Worm (Caenorhabditis elegans) whole organism, late embryonic: ENCODE results near the gene C06G4.4.

Source experiments
- C08G9.2 ChIP-seq: sonication (generic microtip); optimal IDR thresholded peaks from 2 replicates; lab custom pipeline; 2016; ENCODE audit warnings: mild to moderate bottlenecking, missing genetic modification characterization, moderate library complexity, missing compliant biosample characterization
- C38D4.7 ChIP-seq: fragments of 200-800 bp; sonication (Bioruptor generic); optimal IDR thresholded peaks from 2 replicates; lab custom pipeline; 2018; ENCODE audit warnings: mild to moderate bottlenecking, missing genetic modification characterization, moderate library complexity, missing compliant biosample characterization
- F13H6.1 ChIP-seq: sonication (generic microtip); optimal IDR thresholded peaks from 2 replicates; lab custom pipeline; 2016; ENCODE audit warnings: missing genetic modification characterization, missing compliant biosample characterization
- K09A11.1 ChIP-seq: sonication (generic microtip); optimal IDR thresholded peaks from 2 replicates; lab custom pipeline; 2017; ENCODE audit warnings: antibody characterized with exemption, mild to moderate bottlenecking, missing genetic modification characterization, missing compliant biosample characterization; ENCODE audit not compliant: insufficient read depth
- T23F11.4 ChIP-seq: fragments of 200-800 bp; sonication (Bioruptor generic); optimal IDR thresholded peaks from 2 replicates; lab custom pipeline; 2018; ENCODE audit warnings: mild to moderate bottlenecking, missing genetic modification characterization, missing compliant biosample characterization
- ceh-18 ChIP-seq: sonication (generic microtip); optimal IDR thresholded peaks from 2 replicates; lab custom pipeline; 2016; ENCODE audit warnings: missing genetic modification characterization, missing compliant biosample characterization
- ceh-19 ChIP-seq: fragments of 200-800 bp; sonication (Bioruptor generic); optimal IDR thresholded peaks from 2 replicates; lab custom pipeline; 2018; ENCODE audit warnings: mild to moderate bottlenecking, missing genetic modification characterization, missing compliant biosample characterization
- ceh-22 ChIP-seq: sonication (generic microtip); optimal IDR thresholded peaks from 2 replicates; lab custom pipeline; 2017; ENCODE audit warnings: missing biosample characterization, missing genetic modification characterization
- ceh-24 ChIP-seq: sonication (generic microtip); optimal IDR thresholded peaks from 2 replicates; lab custom pipeline; 2016; ENCODE audit warnings: mild to moderate bottlenecking, missing genetic modification characterization, missing compliant biosample characterization
- ceh-31 ChIP-seq: sonication (generic microtip); optimal IDR thresholded peaks from 2 replicates; lab custom pipeline; 2016; ENCODE audit warnings: missing genetic modification characterization, missing compliant biosample characterization
- ceh-45 ChIP-seq: fragments of 200-800 bp; sonication (Bioruptor generic); IDR thresholded peaks from 2 replicates; pipeline ENCODE4 v1.3.6; 2022; ENCODE audit warnings: missing genetic modification reagents, missing genetic modification characterization, missing compliant biosample characterization
- ceh-48 ChIP-seq: sonication (generic microtip); optimal IDR thresholded peaks from 2 replicates; lab custom pipeline; 2016; ENCODE audit warnings: missing genetic modification characterization, inconsistent platforms, missing compliant biosample characterization
- che-1 ChIP-seq: sonication (generic microtip); optimal IDR thresholded peaks from 2 replicates; lab custom pipeline; 2016; ENCODE audit warnings: mild to moderate bottlenecking, missing genetic modification characterization, missing compliant biosample characterization
- dmd-4 ChIP-seq: sonication (generic microtip); optimal IDR thresholded peaks from 2 replicates; lab custom pipeline; 2016; ENCODE audit warnings: borderline replicate concordance, missing genetic modification characterization, missing compliant biosample characterization
- dve-1 ChIP-seq: sonication (generic microtip); optimal IDR thresholded peaks from 2 replicates; lab custom pipeline; 2017; ENCODE audit warnings: antibody characterized with exemption, mild to moderate bottlenecking, missing genetic modification characterization, missing compliant biosample characterization
- elt-2 ChIP-seq: sonication (generic microtip); optimal IDR thresholded peaks from 2 replicates; lab custom pipeline; 2016; ENCODE audit warnings: missing genetic modification reagents, missing genetic modification characterization, missing compliant biosample characterization
- ets-4 ChIP-seq: sonication (generic microtip); optimal IDR thresholded peaks from 2 replicates; lab custom pipeline; 2016; ENCODE audit warnings: missing genetic modification characterization, missing compliant biosample characterization
- eyg-1 ChIP-seq: sonication (generic microtip); optimal IDR thresholded peaks from 2 replicates; lab custom pipeline; 2016; ENCODE audit warnings: missing genotype, missing genetic modification characterization, missing compliant biosample characterization
- fkh-10 ChIP-seq: fragments of 150-350 bp; optimal IDR thresholded peaks from 2 replicates; lab custom pipeline; 2014; ENCODE audit warnings: missing biosample characterization, missing genetic modification reagents, missing genetic modification characterization
- fkh-6 ChIP-seq: sonication (generic microtip); optimal IDR thresholded peaks from 2 replicates; lab custom pipeline; 2016; ENCODE audit warnings: missing genetic modification characterization, missing compliant biosample characterization
- gmeb-2 ChIP-seq: sonication (generic microtip); optimal IDR thresholded peaks from 2 replicates; lab custom pipeline; 2016; ENCODE audit warnings: missing genetic modification characterization, inconsistent platforms, missing compliant biosample characterization
- hlh-15 ChIP-seq: sonication (generic microtip); optimal IDR thresholded peaks from 2 replicates; lab custom pipeline; 2016; ENCODE audit warnings: missing genetic modification characterization, missing compliant biosample characterization
- hlh-30 ChIP-seq: sonication (generic microtip); optimal IDR thresholded peaks from 2 replicates; lab custom pipeline; 2017; ENCODE audit warnings: antibody characterized with exemption, missing genetic modification characterization, missing compliant biosample characterization; ENCODE audit not compliant: insufficient read depth
- hlh-6 ChIP-seq: sonication (generic microtip); optimal IDR thresholded peaks from 2 replicates; lab custom pipeline; 2016; ENCODE audit warnings: missing genotype, missing genetic modification characterization, missing compliant biosample characterization
- lin-11 ChIP-seq: fragments of 200-800 bp; sonication (Bioruptor generic); optimal IDR thresholded peaks from 2 replicates; lab custom pipeline; 2018; ENCODE audit warnings: mild to moderate bottlenecking, missing genetic modification characterization, missing compliant biosample characterization
- madf-2 ChIP-seq: sonication (generic microtip); optimal IDR thresholded peaks from 2 replicates; lab custom pipeline; 2017; ENCODE audit warnings: missing genetic modification characterization, missing compliant biosample characterization
- nfya-1 ChIP-seq: sonication (generic microtip); optimal IDR thresholded peaks from 2 replicates; lab custom pipeline; 2017; ENCODE audit warnings: missing genetic modification characterization, mild to moderate bottlenecking, missing compliant biosample characterization, antibody characterized with exemption, moderate library complexity
- nhr-11 ChIP-seq: fragments of 150-350 bp; optimal IDR thresholded peaks from 2 replicates; lab custom pipeline; 2014; ENCODE audit warnings: missing biosample characterization, missing genetic modification characterization
- nhr-232 ChIP-seq: sonication (generic microtip); optimal IDR thresholded peaks from 2 replicates; lab custom pipeline; 2016; ENCODE audit warnings: missing genetic modification characterization, missing compliant biosample characterization
- odd-2 ChIP-seq: sonication (generic microtip); optimal IDR thresholded peaks from 2 replicates; lab custom pipeline; 2017; ENCODE audit warnings: antibody characterized with exemption, mild to moderate bottlenecking, missing genetic modification characterization, missing compliant biosample characterization
- pag-3 ChIP-seq: sonication (generic microtip); optimal IDR thresholded peaks from 2 replicates; lab custom pipeline; 2016; ENCODE audit warnings: missing compliant biosample characterization, missing genetic modification characterization, borderline replicate concordance
- pat-9 ChIP-seq: fragments of 200-800 bp; sonication (Bioruptor generic); optimal IDR thresholded peaks from 2 replicates; lab custom pipeline; 2018; ENCODE audit warnings: mild to moderate bottlenecking, missing genetic modification characterization, moderate library complexity, missing compliant biosample characterization
- pax-1 ChIP-seq: fragments of 150-350 bp; optimal IDR thresholded peaks from 2 replicates; lab custom pipeline; 2014; ENCODE audit warnings: missing biosample characterization, missing genetic modification characterization
- pqm-1 ChIP-seq: sonication (generic microtip); optimal IDR thresholded peaks from 2 replicates; lab custom pipeline; 2016; ENCODE audit warnings: missing genetic modification characterization, missing compliant biosample characterization
- ref-2 ChIP-seq: sonication (generic microtip); optimal IDR thresholded peaks from 2 replicates; lab custom pipeline; 2016; ENCODE audit warnings: missing genetic modification characterization, missing compliant biosample characterization
- rnt-1 ChIP-seq: sonication (generic microtip); optimal IDR thresholded peaks from 2 replicates; lab custom pipeline; 2016; ENCODE audit warnings: missing genetic modification characterization, missing compliant biosample characterization
- sox-2 ChIP-seq: fragments of 200-800 bp; sonication (Bioruptor generic); IDR thresholded peaks from 2 replicates; pipeline ENCODE4 v1.3.6; 2022; ENCODE audit warnings: missing genetic modification reagents, missing genetic modification characterization, missing compliant biosample characterization
- sox-4 ChIP-seq: sonication (generic microtip); optimal IDR thresholded peaks from 2 replicates; lab custom pipeline; 2017; ENCODE audit warnings: mild to moderate bottlenecking, missing genetic modification characterization, inconsistent platforms, missing compliant biosample characterization
- tbx-2 ChIP-seq: sonication (generic microtip); optimal IDR thresholded peaks from 2 replicates; lab custom pipeline; 2016; ENCODE audit warnings: missing genetic modification characterization, missing compliant biosample characterization
- unc-42 ChIP-seq: sonication (generic microtip); optimal IDR thresholded peaks from 2 replicates; lab custom pipeline; 2016; ENCODE audit warnings: missing genotype, missing genetic modification characterization, missing compliant biosample characterization
- unc-55 ChIP-seq: sonication (generic microtip); optimal IDR thresholded peaks from 2 replicates; lab custom pipeline; 2017; ENCODE audit warnings: missing biosample characterization, missing genetic modification reagents, missing genetic modification characterization
- unc-86 ChIP-seq: sonication (generic microtip); optimal IDR thresholded peaks from 2 replicates; lab custom pipeline; 2016; ENCODE audit warnings: missing genetic modification characterization, missing compliant biosample characterization

C06G4.4 gene

DNA sequence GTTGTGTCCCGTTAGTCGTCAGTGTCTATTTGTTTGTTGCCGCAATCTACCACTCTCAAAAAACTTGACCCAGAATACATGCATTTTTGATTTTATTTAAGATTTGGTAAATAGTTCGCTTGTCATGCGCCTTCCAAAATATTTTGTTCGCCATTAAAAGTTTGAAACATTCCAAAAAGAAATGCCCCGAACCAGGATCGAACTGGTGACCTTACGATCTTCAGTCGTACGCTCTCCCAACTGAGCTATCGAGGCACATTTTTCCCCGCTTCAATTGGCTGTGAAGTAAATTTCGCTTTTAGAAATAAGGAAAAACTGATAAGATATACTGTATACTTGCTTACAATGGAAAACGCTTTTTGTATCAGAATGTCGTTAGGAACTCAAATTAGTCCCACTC, 677 bp upstream of the C06G4.4 start:
- no peak for TF ChIP-seq ceh-45 (GFP tag; lab: Robert Waterston, UW)
- TF ChIP-seq ceh-22 (tag; lab: Kevin White, UChicago): no peak
- TF ChIP-seq nhr-11 (tag; lab: Kevin White, UChicago): no peak
- no peak for TF ChIP-seq madf-2 (tag; lab: Kevin White, UChicago)
- TF ChIP-seq pqm-1 (tag; lab: Kevin White, UChicago): no peak
- no peak for TF ChIP-seq dmd-4 (tag; lab: Kevin White, UChicago)
- TF ChIP-seq hlh-15 (tag; lab: Kevin White, UChicago): no peak
- no peak for TF ChIP-seq tbx-2 (tag; lab: Kevin White, UChicago)
- no peak for TF ChIP-seq ceh-31 (tag; lab: Kevin White, UChicago)

DNA sequence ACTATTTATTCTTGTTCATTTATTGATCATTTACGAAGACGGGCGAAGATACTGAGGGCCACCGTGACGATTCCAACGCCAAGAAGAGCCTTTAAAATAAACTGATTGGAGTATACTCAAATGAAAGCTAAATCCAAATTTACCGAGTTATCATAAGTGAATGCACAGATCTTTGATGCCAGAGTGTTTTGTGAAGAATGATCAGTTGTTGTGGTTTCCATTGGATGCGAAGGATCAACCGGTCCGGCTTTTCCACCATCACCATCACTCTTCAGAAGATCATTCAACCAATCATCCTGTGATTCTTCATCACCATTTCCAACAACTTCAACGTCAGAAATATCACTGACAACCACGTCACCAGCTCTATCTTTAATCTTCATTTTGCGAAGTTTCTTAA, 388 bp downstream of the C06G4.4 start:
- TF ChIP-seq sox-4 (tag; lab: Kevin White, UChicago) (no peak), ref-2 (tag; lab: Kevin White, UChicago) (no peak), tbx-2 (tag; lab: Kevin White, UChicago) (no peak), nhr-11 (tag; lab: Kevin White, UChicago) (no peak), ceh-22 (tag; lab: Kevin White, UChicago) (no peak), hlh-30 (tag; lab: Kevin White, UChicago) (no peak), lin-11 (tag; lab: Kevin White, UChicago) (no peak)

DNA sequence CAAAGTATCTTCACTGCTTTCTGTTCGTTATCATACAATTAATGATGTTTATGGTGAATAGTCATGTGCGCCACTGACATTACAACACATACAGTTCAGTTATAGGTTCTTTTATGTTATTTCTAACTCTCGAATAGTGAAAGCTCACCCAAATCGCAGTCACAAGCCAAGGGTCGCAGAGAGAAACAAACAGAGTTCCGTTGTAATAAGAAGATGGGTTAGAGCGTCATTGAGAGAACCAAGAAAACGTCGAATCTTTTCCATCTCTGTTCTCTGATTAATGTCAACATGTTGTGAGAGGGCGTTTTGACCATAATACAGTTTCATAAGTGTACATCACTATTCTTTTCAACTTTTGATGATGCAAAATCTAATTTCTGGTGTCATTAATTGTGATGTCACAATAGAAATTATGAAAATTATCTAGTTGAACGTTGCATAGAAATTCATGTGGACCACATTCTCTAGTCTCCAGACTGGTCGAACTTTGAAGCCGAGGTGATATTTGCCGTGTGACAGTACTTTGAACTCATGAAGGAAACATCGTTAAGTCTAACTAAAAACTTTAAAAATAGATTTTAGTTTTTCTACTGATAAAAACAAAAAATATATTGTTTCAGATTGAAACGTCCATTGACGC, 3.5 kb downstream of the C06G4.4 start:
- TF ChIP-seq nhr-11 (tag; lab: Kevin White, UChicago) (no peak), C38D4.7 (GFP tag; lab: Kevin White, UChicago) (no peak), che-1 (tag; lab: Kevin White, UChicago) (no peak), ceh-48 (no peak), pax-1 (tag; lab: Kevin White, UChicago) (no peak), T23F11.4 (GFP tag; lab: Kevin White, UChicago) (no peak), rnt-1 (tag; lab: Kevin White, UChicago) (no peak), ceh-18 (tag; lab: Kevin White, UChicago) (no peak), pag-3 (tag; lab: Kevin White, UChicago) (no peak), nfya-1 (no peak), hlh-6 (no peak), gmeb-2 (tag; lab: Kevin White, UChicago) (no peak), madf-2 (tag; lab: Kevin White, UChicago) (no peak), ceh-45 (GFP tag; lab: Robert Waterston, UW) (no peak), eyg-1 (no peak), nhr-232 (tag; lab: Kevin White, UChicago) (no peak), dmd-4 (tag; lab: Kevin White, UChicago) (no peak), fkh-6 (no peak), sox-4 (tag; lab: Kevin White, UChicago) (no peak)

DNA sequence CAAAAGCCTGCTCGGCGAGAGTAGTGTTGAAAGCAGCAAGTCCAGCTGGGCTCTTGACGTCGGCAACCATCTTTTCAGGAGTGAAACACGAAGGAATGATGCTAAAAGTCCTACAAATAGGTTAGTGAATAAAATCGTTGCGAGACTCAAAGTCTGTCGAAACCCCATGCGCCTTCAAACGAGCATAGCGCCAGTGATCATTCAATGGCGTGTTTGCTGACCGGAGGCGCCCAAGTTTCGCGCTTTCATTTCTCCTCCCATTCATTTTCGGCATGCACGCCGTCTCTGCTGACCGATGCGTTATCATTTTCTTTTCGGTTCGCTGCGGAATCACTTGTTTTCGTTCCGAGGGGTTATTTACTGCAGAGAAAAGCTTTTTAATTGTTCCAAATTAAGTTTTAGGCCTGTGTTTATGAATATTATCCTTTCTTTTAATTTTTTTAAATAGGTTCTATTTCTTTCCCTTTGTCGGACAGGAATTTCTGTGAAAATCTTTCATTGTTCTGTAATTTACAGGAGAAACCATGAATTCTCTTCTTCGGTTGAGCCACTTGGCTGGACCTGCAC, 4.3 kb downstream of the C06G4.4 start, which contains the start of the genes eef-1B.1 and aco-2:
Gene eef-1B.1, minus strand, starts transcription at position 186 of the 567 bp plus-strand sequence.
Gene aco-2, plus strand, starts transcription at position 517 of the 567 bp plus-strand sequence.
- TF ChIP-seq F13H6.1 (tag; lab: Kevin White, UChicago) (no peak), unc-42 (tag; lab: Kevin White, UChicago) (peak; percentile 62), fkh-10 (GFP tag; lab: Kevin White, UChicago) (no peak), odd-2 (tag; lab: Kevin White, UChicago) (no peak), hlh-15 (tag; lab: Kevin White, UChicago) (no peak), K09A11.1 (no peak), eyg-1 (no peak), ets-4 (tag; lab: Kevin White, UChicago) (no peak), ceh-19 (GFP tag; lab: Kevin White, UChicago) (no peak), elt-2 (tag; lab: Kevin White, UChicago) (peak; percentile 25), unc-55 (GFP tag; lab: Kevin White, UChicago) (peak; percentile 3), pat-9 (peak; percentile 29), nfya-1 (peak; percentile 61), gmeb-2 (tag; lab: Kevin White, UChicago) (no peak), hlh-30 (tag; lab: Kevin White, UChicago) (peak; percentile 37), sox-2 (GFP tag; lab: Robert Waterston, UW) (no peak), dve-1 (tag; lab: Kevin White, UChicago) (peak; percentile 11), ceh-24 (tag; lab: Kevin White, UChicago) (no peak), tbx-2 (tag; lab: Kevin White, UChicago) (peak; percentile 41), ref-2 (tag; lab: Kevin White, UChicago) (no peak), hlh-6 (no peak), ceh-31 (tag; lab: Kevin White, UChicago) (peak; percentile 55), ceh-18 (tag; lab: Kevin White, UChicago) (peak; percentile 25), madf-2 (tag; lab: Kevin White, UChicago) (no peak), unc-86 (tag; lab: Kevin White, UChicago) (peak; percentile 6), C08G9.2 (tag; lab: Kevin White, UChicago) (no peak)
